Fruit fly (Drosophila melanogaster): Measurements from ENCODE around the gene VhaM9.7-a.

The VhaM9.7-a gene

DNA sequence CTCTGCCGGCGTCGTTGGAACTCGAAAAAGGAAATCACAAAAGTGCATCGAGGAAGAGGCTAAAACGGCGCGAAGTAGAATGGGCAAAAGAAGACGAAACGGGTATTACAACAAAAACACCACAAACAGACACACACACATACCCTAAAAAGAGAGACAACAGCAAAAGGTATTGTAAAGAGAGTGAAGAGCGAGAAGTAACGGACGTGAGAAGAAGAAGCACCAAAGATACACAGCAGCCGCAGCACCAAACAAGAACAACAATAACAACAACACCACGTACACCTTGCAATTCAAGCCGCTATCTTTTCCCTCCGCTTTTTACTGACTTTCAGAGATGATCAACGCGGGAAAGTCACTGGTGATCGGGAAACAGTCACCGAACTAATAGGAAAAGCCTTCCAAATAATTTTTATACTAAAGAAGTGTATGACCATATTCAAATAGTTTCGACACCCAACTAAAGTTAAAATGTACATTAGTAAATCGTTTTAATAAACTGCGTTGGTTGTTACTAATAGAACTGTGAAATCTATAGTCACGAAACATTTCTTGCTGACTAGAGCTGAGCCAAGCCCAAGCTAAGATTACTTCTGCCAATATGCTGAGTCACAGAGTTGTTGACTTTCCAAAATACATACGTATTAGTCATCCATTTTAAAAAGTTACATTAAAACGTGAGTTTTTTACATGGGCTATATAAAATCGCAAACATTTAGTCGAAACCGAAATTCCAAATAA, 10.2 kb upstream of the VhaM9.7-a start:
- TF ChIP-seq EcR (GFP tag; optimal IDR thresholded peaks at IDR 0.05) (peak; percentile 69), CG4496 (GFP tag; IDR thresholded peaks at IDR 0.05) (0 out of 3 replicates have a peak, but pooled peaks have one; percentile 28), gl (tag; optimal IDR thresholded peaks at IDR 0.05) (peak; percentile 70), CG12605 (GFP tag; IDR thresholded peaks at IDR 0.05) (no peak)

DNA sequence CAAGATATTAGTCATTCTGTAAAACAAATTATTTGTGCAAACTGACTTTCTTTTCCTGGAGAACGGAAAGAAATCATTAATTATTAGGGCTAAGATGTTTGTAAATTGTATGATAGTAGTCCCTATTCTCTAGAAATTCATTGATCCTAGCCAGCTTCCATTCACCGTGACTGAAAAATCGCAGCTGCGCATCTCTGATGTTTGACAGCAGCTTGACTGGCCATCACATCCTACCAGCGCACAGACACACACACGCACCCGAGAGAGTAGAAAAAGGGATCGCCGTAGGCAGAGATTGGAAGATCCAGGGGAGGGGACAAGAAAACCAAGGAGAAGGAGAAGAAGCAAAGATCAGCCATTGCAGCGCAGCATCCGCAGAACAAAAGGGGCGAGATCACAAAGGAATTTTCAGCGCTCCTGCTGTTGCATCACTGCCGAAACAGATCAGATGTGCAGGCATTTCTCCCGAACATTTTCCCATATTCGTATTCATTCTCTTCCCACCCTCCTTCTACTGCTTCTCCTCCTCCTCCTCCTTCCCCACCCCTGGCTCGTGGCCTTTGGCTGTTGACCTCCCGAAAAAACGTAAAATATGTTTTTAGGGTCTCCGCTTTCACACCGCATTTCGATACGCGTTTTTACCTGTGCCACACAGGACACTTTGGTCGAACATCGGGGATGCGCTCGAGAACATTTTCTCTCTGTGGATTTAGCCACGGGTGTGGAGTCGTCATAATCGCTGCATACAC, 9.5 kb upstream of the VhaM9.7-a start:
- TF ChIP-seq CG17806 (tag; optimal IDR thresholded peaks at IDR 0.05) (peak; percentile 30), CG8301 (tag; optimal IDR thresholded peaks at IDR 0.05) (no peak), CG12605 (GFP tag; IDR thresholded peaks at IDR 0.05) (no peak), CG34367 (tag; optimal IDR thresholded peaks at IDR 0.05) (peak; percentile 8), Ets98B (GFP tag; IDR thresholded peaks at IDR 0.05) (no peak), CG9948 (tag; optimal IDR thresholded peaks at IDR 0.05) (peak; percentile 27), fd96Ca (GFP tag; IDR thresholded peaks at IDR 0.05) (peak; percentile 29; the same call in 1 of the 3 replicates), CG4496 (GFP tag; IDR thresholded peaks at IDR 0.05) (peak; percentile 40; the same call in 1 of the 3 replicates), CG14655 (GFP tag; optimal IDR thresholded peaks at IDR 0.05) (no peak), D1 (tag; optimal IDR thresholded peaks at IDR 0.05) (no peak), EcR (GFP tag; optimal IDR thresholded peaks at IDR 0.05) (peak; percentile 70)

- TF ChIP-seq fd96Ca (GFP tag; IDR thresholded peaks at IDR 0.05) (0 out of 3 replicates have a peak, but pooled peaks have one; percentile 10), CG15710 (tag; optimal IDR thresholded peaks at IDR 0.05) (no peak), Ets98B (GFP tag; IDR thresholded peaks at IDR 0.05) (peak; percentile 6; the same call in 1 of the 2 replicates)
Observed at dm6 chr3L:4253611-4254300, 8.7 kb upstream of the VhaM9.7-a start.

- TF ChIP-seq CG4496 (GFP tag; IDR thresholded peaks at IDR 0.05): peak; percentile 20; the same call in 2 of the 3 replicates
- peak; percentile 44 for TF ChIP-seq CG15710 (tag; optimal IDR thresholded peaks at IDR 0.05)
- TF ChIP-seq CG9948 (tag; optimal IDR thresholded peaks at IDR 0.05): peak; percentile 6
- TF ChIP-seq Ets98B (GFP tag; IDR thresholded peaks at IDR 0.05): 0 out of 2 replicates have a peak, but pooled peaks have one; percentile 1
- TF ChIP-seq CG34367 (tag; optimal IDR thresholded peaks at IDR 0.05): no peak
- peak; percentile 20 for TF ChIP-seq CG17806 (tag; optimal IDR thresholded peaks at IDR 0.05)
- peak; percentile 37 for TF ChIP-seq Snoo (tag; optimal IDR thresholded peaks at IDR 0.05)
- no peak for TF ChIP-seq D1 (tag; optimal IDR thresholded peaks at IDR 0.05)
- TF ChIP-seq rn (GFP tag; IDR thresholded peaks at IDR 0.05): no peak
- TF ChIP-seq CG8159 (tag; optimal IDR thresholded peaks at IDR 0.05): peak; percentile 39
- no peak for TF ChIP-seq Pif1B (GFP tag; optimal IDR thresholded peaks at IDR 0.05)
- TF ChIP-seq CG10348 (GFP tag; IDR thresholded peaks at IDR 0.05): no peak
Observed at dm6 chr3L:4254301-4254834, 8.1 kb upstream of the VhaM9.7-a start, which contains the start of the genes ago and CG1265. Gene ago, minus strand, starts transcription at chr3L:4254306. Gene CG1265, plus strand, starts transcription at chr3L:4254776.

dm6 chr3L:4259102-4259558, 3.4 kb upstream of the VhaM9.7-a start, which contains the start of the genes CG15011 and CG1309:
Gene CG15011, minus strand, starts transcription at chr3L:4259152.
Gene CG1309, plus strand, starts transcription at chr3L:4259430.
- TF ChIP-seq D1 (tag; optimal IDR thresholded peaks at IDR 0.05): no peak
- TF ChIP-seq CG8301 (tag; optimal IDR thresholded peaks at IDR 0.05): peak; percentile 63
- TF ChIP-seq Snoo (tag; optimal IDR thresholded peaks at IDR 0.05): peak; percentile 68
- TF ChIP-seq CG10348 (GFP tag; IDR thresholded peaks at IDR 0.05): no peak
- TF ChIP-seq EcR (GFP tag; optimal IDR thresholded peaks at IDR 0.05): peak; percentile 34
- TF ChIP-seq Pif1A (GFP tag; optimal IDR thresholded peaks at IDR 0.05): no peak
- no peak for TF ChIP-seq rn (GFP tag; IDR thresholded peaks at IDR 0.05)
- peak; percentile 61 for TF ChIP-seq CG34367 (tag; optimal IDR thresholded peaks at IDR 0.05)
- peak; percentile 82 for TF ChIP-seq CG4496 (GFP tag; IDR thresholded peaks at IDR 0.05)
- TF ChIP-seq CG14655 (GFP tag; optimal IDR thresholded peaks at IDR 0.05): no peak
- TF ChIP-seq CG8159 (tag; optimal IDR thresholded peaks at IDR 0.05): peak; percentile 80
- peak; percentile 66 for TF ChIP-seq CG32121 (GFP tag; IDR thresholded peaks at IDR 0.05)
- no peak for TF ChIP-seq fd96Ca (GFP tag; IDR thresholded peaks at IDR 0.05)
- TF ChIP-seq Ets98B (GFP tag; IDR thresholded peaks at IDR 0.05): peak; percentile 47; the same call in 1 of the 2 replicates
- no peak for TF ChIP-seq CG13204 (GFP tag; optimal IDR thresholded peaks at IDR 0.05)
- no peak for TF ChIP-seq Pif1B (GFP tag; optimal IDR thresholded peaks at IDR 0.05)
- TF ChIP-seq gl (tag; optimal IDR thresholded peaks at IDR 0.05): peak; percentile 31
- TF ChIP-seq CG12605 (GFP tag; IDR thresholded peaks at IDR 0.05): no peak
- TF ChIP-seq CG9948 (tag; optimal IDR thresholded peaks at IDR 0.05): peak; percentile 69
- TF ChIP-seq CG15710 (tag; optimal IDR thresholded peaks at IDR 0.05): peak; percentile 77
- peak; percentile 70 for TF ChIP-seq CG17806 (tag; optimal IDR thresholded peaks at IDR 0.05)
